Worm (Caenorhabditis elegans) whole organism, L4/young adult: ENCODE measurements around the gene fbxa-192.

Experiments
- W03F9.2 ChIP-seq: fragments of 150-350 bp; optimal IDR thresholded peaks from 2 replicates; lab custom pipeline; 2014; ENCODE audit warnings: missing biosample characterization, missing genetic modification characterization
- him-1 ChIP-seq: sonication (generic microtip); optimal IDR thresholded peaks from 2 replicates; lab custom pipeline; 2016; ENCODE audit warnings: missing genotype, missing genetic modification reagents, missing genetic modification characterization, missing compliant biosample characterization

DNA sequence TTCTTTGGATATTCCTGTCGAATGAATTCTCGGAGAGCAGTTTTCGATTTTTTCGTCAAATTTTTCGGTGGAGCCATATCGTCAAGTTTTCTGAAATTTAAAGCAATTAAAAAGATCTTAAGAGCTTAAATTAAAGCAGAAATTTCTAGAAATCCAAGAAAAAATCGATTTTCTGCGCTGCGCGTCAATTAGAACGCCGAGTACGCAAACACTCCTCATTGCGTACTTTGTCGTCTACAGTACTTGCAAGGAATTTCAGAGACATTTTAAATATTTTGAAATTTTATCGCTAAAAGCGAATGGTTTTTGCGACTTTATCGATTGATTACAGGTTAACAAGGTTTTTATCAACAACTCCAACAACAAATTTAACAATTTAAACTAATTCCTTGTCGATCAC, 4.9 kb upstream of the fbxa-192 start:
- no peak for TF ChIP-seq him-1
- TF ChIP-seq W03F9.2 (tag; lab: Kevin White, UChicago) = no peak
